Fruit fly (Drosophila melanogaster): ENCODE data around the gene CG9360.

Gene CG9360

DNA sequence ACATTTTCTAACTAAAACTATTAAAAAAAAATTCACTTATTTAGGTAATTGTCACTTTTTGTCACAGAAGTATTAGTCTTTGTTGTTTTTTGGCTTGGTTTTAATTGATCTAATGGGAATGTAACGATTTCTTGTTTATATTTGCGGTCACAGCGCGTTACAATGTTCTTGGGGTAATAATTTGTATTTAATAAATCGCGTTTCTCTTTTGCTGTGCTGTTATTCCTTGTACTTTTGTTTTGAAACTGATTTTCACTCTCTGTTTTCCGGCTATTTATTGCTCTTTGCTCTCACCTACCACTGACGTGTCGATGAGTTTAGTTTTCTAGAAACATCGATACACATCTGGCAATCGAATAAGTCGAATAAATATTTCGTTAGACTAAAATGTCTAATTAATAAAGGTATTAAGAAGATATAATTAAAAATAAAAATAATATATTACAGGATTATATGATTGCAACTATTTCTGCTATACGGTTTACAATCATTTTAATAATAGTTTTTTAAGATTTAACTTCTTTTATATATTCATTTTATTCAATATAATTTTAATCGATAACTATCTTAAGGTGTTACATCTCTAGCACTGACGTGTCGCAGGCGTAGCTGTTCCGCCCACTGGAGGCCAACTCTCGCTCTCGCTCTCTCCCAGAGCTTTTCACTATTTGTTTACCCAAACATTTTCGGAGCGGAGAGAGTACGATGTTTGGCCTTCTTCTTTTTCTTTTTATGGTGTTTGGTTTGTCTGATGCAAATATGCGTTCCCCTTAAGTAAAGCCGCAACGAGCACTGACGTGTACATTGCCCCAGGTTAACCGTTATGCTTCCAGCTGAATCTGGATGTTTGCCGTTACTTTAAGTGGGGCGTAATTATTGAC, 42.7 kb upstream of the CG9360 start, which contains the start of gene Hsc70-3:
Gene Hsc70-3 (minus strand): TSS at position 251 of the 881 bp plus-strand sequence.
- TF ChIP-seq CG32264 (GFP tag; optimal IDR thresholded peaks at IDR 0.05) (no peak), Dif (GFP tag; optimal IDR thresholded peaks at IDR 0.05; ENCODE audit: partially characterized antibody) (peak; percentile 93), Jra (GFP tag; optimal IDR thresholded peaks at IDR 0.05) (no peak), Hnf4 (GFP tag; optimal IDR thresholded peaks at IDR 0.05) (peak; percentile 61), dl (GFP tag; optimal IDR thresholded peaks at IDR 0.05; ENCODE audit: insufficient read depth in 1 of 2, partially characterized antibody in 2 of 2) (peak; percentile 58 to 78), Myc (optimal IDR thresholded peaks at IDR 0.05) (no peak), fru (GFP tag; optimal IDR thresholded peaks at IDR 0.05) (peak; percentile 17), Rel (GFP tag; optimal IDR thresholded peaks at IDR 0.05) (peak; percentile 5), Rel (tag; optimal IDR thresholded peaks at IDR 0.05) (peak; percentile 22), foxo (GFP tag; optimal IDR thresholded peaks at IDR 0.05) (peak in 1 of 2 experiments; percentile 32), OdsH (GFP tag; optimal IDR thresholded peaks at IDR 0.05) (peak; percentile 41), br (GFP tag; optimal IDR thresholded peaks at IDR 0.05) (peak; percentile 22), sage (GFP tag; optimal IDR thresholded peaks at IDR 0.05) (no peak), pan (optimal IDR thresholded peaks at IDR 0.05) (no peak), HLH106 (tag; optimal IDR thresholded peaks at IDR 0.05) (peak; percentile 52), Hr83 (GFP tag; optimal IDR thresholded peaks at IDR 0.05; ENCODE audit: poor library complexity, severe bottlenecking) (peak; percentile 41), Sp1 (GFP tag; optimal IDR thresholded peaks at IDR 0.05) (peak; percentile 46), brk (GFP tag; optimal IDR thresholded peaks at IDR 0.05) (peak; percentile 24), CrebA (GFP tag; optimal IDR thresholded peaks at IDR 0.05; ENCODE audit: borderline replicate concordance) (peak; percentile 72), lola (GFP tag; optimal IDR thresholded peaks at IDR 0.05) (no peak), tai (GFP tag; optimal IDR thresholded peaks at IDR 0.05) (no peak), rgr (GFP tag; optimal IDR thresholded peaks at IDR 0.05) (peak; percentile 26), N (GFP tag; optimal IDR thresholded peaks at IDR 0.05) (no peak), h (GFP tag; optimal IDR thresholded peaks at IDR 0.05) (peak; percentile 13), ey (GFP tag; optimal IDR thresholded peaks at IDR 0.05) (no peak), CG9705 (GFP tag; optimal IDR thresholded peaks at IDR 0.05) (no peak), psq (GFP tag; optimal IDR thresholded peaks at IDR 0.05) (peak; percentile 56), Hr78 (GFP tag; optimal IDR thresholded peaks at IDR 0.05) (no peak)

DNA sequence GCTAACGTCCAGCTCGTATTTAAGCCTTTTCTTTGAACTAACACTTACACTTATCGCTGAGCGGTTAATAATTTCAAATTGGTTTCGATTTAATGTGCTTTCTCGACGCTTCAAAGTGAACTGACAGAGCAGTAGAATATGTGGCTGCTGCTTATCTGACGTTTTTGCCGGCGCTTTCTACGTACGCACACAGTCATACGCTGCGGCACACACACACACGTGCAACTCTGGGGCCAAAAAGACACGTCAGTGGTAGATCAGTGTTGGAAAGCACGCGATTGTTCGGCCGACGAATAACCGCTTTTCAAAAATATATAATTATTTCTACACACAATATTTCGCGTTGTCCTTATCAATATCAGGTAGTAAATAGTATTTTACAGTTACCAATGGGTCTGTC, 41.8 kb upstream of the CG9360 start:
- no peak for TF ChIP-seq Myc (optimal IDR thresholded peaks at IDR 0.05)
- TF ChIP-seq GATAd (GFP tag; optimal IDR thresholded peaks at IDR 0.05), result no peak
- no peak for TF ChIP-seq Mio (GFP tag; optimal IDR thresholded peaks at IDR 0.05)
- no peak for TF ChIP-seq brk (GFP tag; optimal IDR thresholded peaks at IDR 0.05)
- peak; percentile 10 for TF ChIP-seq CG32264 (GFP tag; optimal IDR thresholded peaks at IDR 0.05)
- TF ChIP-seq Hr83 (GFP tag; optimal IDR thresholded peaks at IDR 0.05; ENCODE audit: poor library complexity, severe bottlenecking), result no peak
- TF ChIP-seq Vsx2 (GFP tag; optimal IDR thresholded peaks at IDR 0.05; ENCODE audit: partially characterized antibody), result no peak
- no peak for TF ChIP-seq N (GFP tag; optimal IDR thresholded peaks at IDR 0.05)
- TF ChIP-seq Jra (GFP tag; optimal IDR thresholded peaks at IDR 0.05), result no peak
- no peak for TF ChIP-seq Abd-B (GFP tag; optimal IDR thresholded peaks at IDR 0.05)
- no peak for TF ChIP-seq Rel (GFP tag; optimal IDR thresholded peaks at IDR 0.05)
- peak; percentile 55 for TF ChIP-seq Rel (tag; optimal IDR thresholded peaks at IDR 0.05)
- TF ChIP-seq Dif (GFP tag; optimal IDR thresholded peaks at IDR 0.05; ENCODE audit: partially characterized antibody), result no peak
- peak; percentile 45 for TF ChIP-seq Sp1 (GFP tag; optimal IDR thresholded peaks at IDR 0.05)
- no peak for TF ChIP-seq Hr78 (GFP tag; optimal IDR thresholded peaks at IDR 0.05)
- TF ChIP-seq psq (GFP tag; optimal IDR thresholded peaks at IDR 0.05), result no peak
- TF ChIP-seq usp (GFP tag; optimal IDR thresholded peaks at IDR 0.05), result no peak
- TF ChIP-seq pan (optimal IDR thresholded peaks at IDR 0.05), result no peak
- no peak for TF ChIP-seq jim (GFP tag; optimal IDR thresholded peaks at IDR 0.05)
- TF ChIP-seq foxo (GFP tag; optimal IDR thresholded peaks at IDR 0.05), result peak in 1 of 2 experiments; percentile 46
- TF ChIP-seq Hnf4 (GFP tag; optimal IDR thresholded peaks at IDR 0.05), result peak; percentile 59
- TF ChIP-seq HLH106 (tag; optimal IDR thresholded peaks at IDR 0.05), result peak; percentile 18
- TF ChIP-seq OdsH (GFP tag; optimal IDR thresholded peaks at IDR 0.05), result peak; percentile 49
- TF ChIP-seq woc (GFP tag; optimal IDR thresholded peaks at IDR 0.05), result no peak
- no peak for TF ChIP-seq tai (GFP tag; optimal IDR thresholded peaks at IDR 0.05)
- TF ChIP-seq h (GFP tag; optimal IDR thresholded peaks at IDR 0.05), result peak; percentile 51
- no peak for TF ChIP-seq lola (GFP tag; optimal IDR thresholded peaks at IDR 0.05)
- TF ChIP-seq sage (GFP tag; optimal IDR thresholded peaks at IDR 0.05), result peak; percentile 24
- TF ChIP-seq dl (GFP tag; optimal IDR thresholded peaks at IDR 0.05; ENCODE audit: insufficient read depth in 1 of 2, partially characterized antibody in 2 of 2), result no peak
- TF ChIP-seq CG9705 (GFP tag; optimal IDR thresholded peaks at IDR 0.05), result peak; percentile 29
- TF ChIP-seq dsf (GFP tag; optimal IDR thresholded peaks at IDR 0.05; ENCODE audit: borderline replicate concordance), result no peak
- no peak for TF ChIP-seq fru (GFP tag; optimal IDR thresholded peaks at IDR 0.05)
- TF ChIP-seq br (GFP tag; optimal IDR thresholded peaks at IDR 0.05), result no peak
- peak; percentile 95 for TF ChIP-seq CrebA (GFP tag; optimal IDR thresholded peaks at IDR 0.05; ENCODE audit: borderline replicate concordance)
- peak; percentile 48 for TF ChIP-seq rgr (GFP tag; optimal IDR thresholded peaks at IDR 0.05)
- no peak for TF ChIP-seq ey (GFP tag; optimal IDR thresholded peaks at IDR 0.05)
- no peak for TF ChIP-seq sv (GFP tag; optimal IDR thresholded peaks at IDR 0.05)
- no peak for TF ChIP-seq dmrt93B (GFP tag; optimal IDR thresholded peaks at IDR 0.05)
- TF ChIP-seq Dfd (GFP tag; optimal IDR thresholded peaks at IDR 0.05), result no peak

All from whole organism, wandering third instar larva.